Worm (Caenorhabditis elegans) whole organism, L1 larva: Measurements from ENCODE around the gene acr-15.
"Not testable (repeated sequence)": the region's sequence is repeated elsewhere in the genome, so short reads cannot be mapped to it uniquely, and the experiment has no call there.

Experiments
- ama-1 ChIP-seq: fragments of 150-350 bp; optimal IDR thresholded peaks from 2 replicates; lab custom pipeline; 2014
- ceh-88 ChIP-seq: fragments of 200-800 bp; sonication (Bioruptor generic); IDR thresholded peaks from 2 replicates; pipeline ENCODE4 v1.3.6; 2022; ENCODE audit warnings: missing genetic modification characterization, missing compliant biosample characterization
- efl-1 ChIP-seq, 4 experiments: fragments of 150-350 bp; optimal IDR thresholded peaks in 3 of 4; peaks in 1 of 4; 1 replicate in 1 of 4; 2 replicates in 3 of 4; lab custom pipeline; 2014; ENCODE audit warnings: missing biosample characterization in 2 of 4, missing genetic modification characterization in 2 of 4, missing genetic modification reagents in 2 of 4
- efl-3 ChIP-seq: fragments of 200-800 bp; sonication (Bioruptor generic); optimal IDR thresholded peaks from 2 replicates; lab custom pipeline; 2018; ENCODE audit warnings: mild to moderate bottlenecking, missing genetic modification characterization, missing compliant biosample characterization
- egl-13 ChIP-seq: sonication (generic microtip); optimal IDR thresholded peaks from 2 replicates; lab custom pipeline; 2016; ENCODE audit warnings: missing genotype, missing genetic modification reagents, missing genetic modification characterization, missing compliant biosample characterization
- fkh-8 ChIP-seq: sonication (generic microtip); optimal IDR thresholded peaks from 2 replicates; lab custom pipeline; 2016; ENCODE audit warnings: mild to moderate bottlenecking, missing genetic modification characterization, missing compliant biosample characterization
- fos-1 ChIP-seq: fragments of 150-350 bp; optimal IDR thresholded peaks from 2 replicates; lab custom pipeline; 2014; ENCODE audit warnings: missing biosample characterization, missing genetic modification characterization
- grh-1 ChIP-seq: fragments of 200-800 bp; sonication (Bioruptor generic); IDR thresholded peaks from 2 replicates; pipeline ENCODE4 v1.3.6; 2022; ENCODE audit warnings: missing genetic modification reagents, missing genetic modification characterization, missing compliant biosample characterization
- hlh-4 ChIP-seq: sonication (generic microtip); optimal IDR thresholded peaks from 2 replicates; lab custom pipeline; 2016; ENCODE audit warnings: mild to moderate bottlenecking, missing genetic modification characterization, missing compliant biosample characterization
- hpl-2 ChIP-seq: fragments of 150-350 bp; optimal IDR thresholded peaks from 2 replicates; lab custom pipeline; 2014; ENCODE audit warnings: missing biosample characterization, missing genetic modification reagents, missing genetic modification characterization
- isw-1 ChIP-seq: fragments of 200-800 bp; sonication (Bioruptor generic); IDR thresholded peaks from 2 replicates; pipeline ENCODE4 v1.3.6; 2022; ENCODE audit warnings: missing genetic modification characterization, missing compliant biosample characterization
- lin-14 ChIP-seq: fragments of 200-800 bp; sonication (Bioruptor generic); optimal IDR thresholded peaks from 2 replicates; lab custom pipeline; 2018; ENCODE audit warnings: mild to moderate bottlenecking, missing genetic modification characterization, moderate library complexity, missing compliant biosample characterization
- lsy-2 ChIP-seq, 2 experiments: fragments of 150-350 bp; optimal IDR thresholded peaks; 2 replicates each; lab custom pipeline; 2014; ENCODE audit warnings: missing biosample characterization in 2 of 2, missing genetic modification characterization in 2 of 2
- mef-2 ChIP-seq: fragments of 150-350 bp; optimal IDR thresholded peaks from 2 replicates; lab custom pipeline; 2014; ENCODE audit warnings: missing biosample characterization, missing genetic modification characterization
- nhr-12 ChIP-seq: sonication (generic microtip); optimal IDR thresholded peaks from 2 replicates; lab custom pipeline; 2017; ENCODE audit warnings: missing biosample characterization, missing genetic modification characterization
- nhr-19 ChIP-seq: fragments of 200-800 bp; sonication (Bioruptor generic); conservative IDR thresholded peaks from 2 replicates; pipeline ENCODE4 v1.3.6; 2022; ENCODE audit warnings: missing genetic modification characterization, missing compliant biosample characterization
- nhr-20 ChIP-seq: sonication (generic microtip); optimal IDR thresholded peaks from 2 replicates; lab custom pipeline; 2016; ENCODE audit warnings: mild to moderate bottlenecking, missing genetic modification characterization, missing compliant biosample characterization
- nhr-47 ChIP-seq: sonication (generic microtip); optimal IDR thresholded peaks from 2 replicates; lab custom pipeline; 2016; ENCODE audit warnings: mild to moderate bottlenecking, missing genetic modification characterization, moderate library complexity, missing compliant biosample characterization
- nhr-71 ChIP-seq: sonication (generic microtip); optimal IDR thresholded peaks from 2 replicates; lab custom pipeline; 2016; ENCODE audit warnings: mild to moderate bottlenecking, missing genetic modification characterization, moderate library complexity, missing compliant biosample characterization
- nhr-76 ChIP-seq: sonication (generic microtip); optimal IDR thresholded peaks from 2 replicates; lab custom pipeline; 2017; ENCODE audit warnings: missing biosample characterization, missing genetic modification characterization
- nhr-85 ChIP-seq: sonication (generic microtip); peaks from one replicate; lab custom pipeline; 2016; ENCODE audit warnings: missing genetic modification characterization, inconsistent platforms, missing compliant biosample characterization
- nhr-90 ChIP-seq: sonication (generic microtip); optimal IDR thresholded peaks from 2 replicates; lab custom pipeline; 2016; ENCODE audit warnings: mild to moderate bottlenecking, missing genetic modification characterization, missing compliant biosample characterization; ENCODE audit not compliant: poor library complexity
- rnt-1 ChIP-seq: sonication (generic microtip); optimal IDR thresholded peaks from 2 replicates; lab custom pipeline; 2016; ENCODE audit warnings: mild to moderate bottlenecking, missing genetic modification characterization, moderate library complexity, missing compliant biosample characterization
- skn-1 ChIP-seq: fragments of 150-350 bp; optimal IDR thresholded peaks from 2 replicates; lab custom pipeline; 2014; ENCODE audit warnings: missing biosample characterization, missing genetic modification characterization
- snpc-4 ChIP-seq: fragments of 150-350 bp; optimal IDR thresholded peaks from 2 replicates; lab custom pipeline; 2014; ENCODE audit warnings: missing biosample characterization, missing genetic modification characterization
- snu-23 ChIP-seq: sonication (generic microtip); optimal IDR thresholded peaks from 2 replicates; lab custom pipeline; 2016; ENCODE audit warnings: missing genetic modification characterization, missing compliant biosample characterization
- swsn-7 ChIP-seq: sonication (generic microtip); optimal IDR thresholded peaks from 2 replicates; lab custom pipeline; 2016; ENCODE audit warnings: missing genetic modification characterization, missing compliant biosample characterization
- unc-30 ChIP-seq: sonication (generic microtip); optimal IDR thresholded peaks from 2 replicates; lab custom pipeline; 2017; ENCODE audit warnings: missing biosample characterization, missing genetic modification characterization
- zag-1 ChIP-seq: fragments of 150-350 bp; optimal IDR thresholded peaks from 2 replicates; lab custom pipeline; 2014; ENCODE audit warnings: missing biosample characterization, missing genetic modification characterization
- zip-4 ChIP-seq: fragments of 200-800 bp; sonication (Bioruptor generic); optimal IDR thresholded peaks from 2 replicates; lab custom pipeline; 2018; ENCODE audit warnings: mild to moderate bottlenecking, missing genetic modification characterization, moderate library complexity, missing compliant biosample characterization
- ztf-11 ChIP-seq, 2 experiments: sonication (generic microtip); optimal IDR thresholded peaks; 2 replicates each; lab custom pipeline; 2016 to 2017; ENCODE audit warnings: missing genetic modification characterization in 2 of 2, missing biosample characterization in 1 of 2, missing compliant biosample characterization in 1 of 2
- ztf-4 ChIP-seq: fragments of 150-350 bp; optimal IDR thresholded peaks from 2 replicates; lab custom pipeline; 2014; ENCODE audit warnings: missing biosample characterization, missing genetic modification characterization

acr-15 gene

ce11 chrV:8529219-8529618, 23.3 kb upstream of the acr-15 start, which contains the start of gene otpl-5:
Gene otpl-5 (plus strand): TSS chrV:8529519.
- TF ChIP-seq unc-30 (tag; lab: Kevin White, UChicago): no peak
- TF ChIP-seq snpc-4 (tag; lab: Kevin White, UChicago): no peak
- no peak for TF ChIP-seq nhr-76
- TF ChIP-seq fkh-8 (tag; lab: Kevin White, UChicago): no peak
- no peak for TF ChIP-seq hlh-4 (tag; lab: Kevin White, UChicago)
- no peak for TF ChIP-seq fos-1 (tag; lab: Kevin White, UChicago)
- TF ChIP-seq ztf-4 (tag; lab: Kevin White, UChicago): no peak
- no peak for TF ChIP-seq hpl-2

- TF ChIP-seq efl-1 (optimal IDR thresholded peaks at IDR 0.05; lab: Kevin White, UChicago): not testable (repeated sequence)
- TF ChIP-seq efl-1 (GFP tag; optimal IDR thresholded peaks at IDR 0.05 in 1 of 2; lab: Kevin White, UChicago): peak in 1 of 2 experiments; percentile 40
Measured at ce11 chrV:8533067-8533466, 19.4 kb upstream of the acr-15 start, which contains the start of the genes his-8 and his-7. Gene his-8 (minus strand): TSS chrV:8533086. Gene his-7 (plus strand): TSS chrV:8533379.

ce11 chrV:8533916-8534315, 18.6 kb upstream of the acr-15 start:
- no peak for TF ChIP-seq lsy-2 (tag; optimal IDR thresholded peaks at IDR 0.05; lab: Kevin White, UChicago)
- no peak for TF ChIP-seq egl-13
- TF ChIP-seq nhr-85 (tag; lab: Kevin White, UChicago): peak; percentile 87
- TF ChIP-seq ama-1 (lab: Kevin White, UChicago): no peak

ce11 chrV:8534534-8535283, 17.8 kb upstream of the acr-15 start, which contains the start of the genes his-6 and his-5:
Gene his-6 (minus strand): TSS chrV:8534977.
Gene his-5 (plus strand): TSS chrV:8535214.
- peak; percentile 43 for TF ChIP-seq nhr-20 (tag; lab: Kevin White, UChicago)
- TF ChIP-seq nhr-90: peak; percentile 30
- peak; percentile 24; the same call in 1 of the 2 replicates for TF ChIP-seq isw-1 (GFP tag; lab: Robert Waterston, UW)
- peak; percentile 62 for TF ChIP-seq swsn-7 (tag; lab: Kevin White, UChicago)
- peak; percentile 17 for TF ChIP-seq efl-3 (GFP tag; lab: Kevin White, UChicago)
- peak; percentile 8; the same call in 1 of the 2 replicates for TF ChIP-seq ceh-88
- TF ChIP-seq nhr-19 (GFP tag; lab: Robert Waterston, UW): peak; percentile 66
- TF ChIP-seq lin-14 (GFP tag; lab: Kevin White, UChicago): peak; percentile 80
- peak; percentile 44 for TF ChIP-seq nhr-47 (tag; lab: Kevin White, UChicago)
- peak; percentile 88 for TF ChIP-seq grh-1 (GFP tag; lab: Robert Waterston, UW)
- TF ChIP-seq ztf-11 (tag; optimal IDR thresholded peaks at IDR 0.05; lab: Kevin White, UChicago): peak in 1 of 2 experiments; percentile 60
- TF ChIP-seq rnt-1 (tag; lab: Kevin White, UChicago): peak; percentile 23
- TF ChIP-seq nhr-85 (tag; lab: Kevin White, UChicago): peak; percentile 76
- peak; percentile 50 for TF ChIP-seq nhr-71 (tag; lab: Kevin White, UChicago)
- peak; percentile 41 for TF ChIP-seq snu-23 (GFP tag; lab: Kevin White, UChicago)

DNA sequence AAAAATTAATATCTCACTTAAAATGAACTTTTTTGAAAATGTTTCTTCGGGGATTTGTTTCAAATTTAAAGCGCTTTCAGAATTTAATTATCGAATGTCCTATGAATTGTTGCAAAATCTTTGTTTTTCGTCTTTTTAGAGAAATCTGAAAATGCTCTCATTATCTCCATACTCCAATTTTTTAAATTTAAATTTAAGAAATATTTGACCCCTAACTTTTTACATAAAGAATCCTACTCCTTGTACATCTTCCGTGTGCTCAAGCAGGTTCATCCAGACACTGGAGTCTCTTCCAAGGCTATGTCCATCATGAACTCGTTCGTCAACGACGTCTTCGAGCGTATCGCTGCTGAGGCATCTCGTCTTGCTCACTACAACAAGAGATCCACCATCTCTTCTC, 16.3 kb upstream of the acr-15 start, which contains the start of gene his-39:
TSS of gene his-39 (plus strand) at position 301 of the 400 bp plus-strand sequence.
- TF ChIP-seq mef-2 (tag; lab: Kevin White, UChicago) (no peak), nhr-12 (no peak), zag-1 (tag; lab: Kevin White, UChicago) (no peak), zip-4 (no peak), skn-1 (tag; lab: Kevin White, UChicago) (no peak), lsy-2 (tag; optimal IDR thresholded peaks at IDR 0.05; lab: Kevin White, UChicago) (no peak)
